Worm (Caenorhabditis elegans): Measurements from ENCODE around the gene AC7.3.
"Not testable (repeated sequence)": the region's sequence is repeated elsewhere in the genome, so short reads cannot be mapped to it uniquely, and the experiment has no call there.

The AC7.3 gene

DNA sequence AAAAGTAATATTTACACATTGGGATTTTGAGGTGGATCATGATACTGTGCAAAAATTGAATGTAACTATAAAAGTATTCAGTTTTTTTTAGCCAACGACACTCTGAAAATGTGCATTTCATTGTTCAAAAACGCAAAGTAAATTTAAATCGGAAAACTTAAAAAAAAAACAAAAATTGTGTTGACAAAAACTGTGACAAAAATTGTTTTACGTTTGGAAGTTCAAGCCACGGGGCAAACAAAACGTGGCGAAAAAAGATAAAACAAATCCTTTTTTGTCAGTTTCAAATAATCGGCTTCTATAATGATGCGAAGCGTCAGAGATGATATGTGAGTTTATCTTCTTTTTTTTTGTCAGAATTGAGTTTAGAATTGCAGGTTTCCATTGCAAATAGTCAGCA is at the start of gene AC7.3:
AC7.3 (plus strand) TSS at position 301 of the 400 bp plus-strand sequence.
- TF ChIP-seq unc-62 (GFP tag; optimal IDR thresholded peaks at IDR 0.05) = no peak

DNA sequence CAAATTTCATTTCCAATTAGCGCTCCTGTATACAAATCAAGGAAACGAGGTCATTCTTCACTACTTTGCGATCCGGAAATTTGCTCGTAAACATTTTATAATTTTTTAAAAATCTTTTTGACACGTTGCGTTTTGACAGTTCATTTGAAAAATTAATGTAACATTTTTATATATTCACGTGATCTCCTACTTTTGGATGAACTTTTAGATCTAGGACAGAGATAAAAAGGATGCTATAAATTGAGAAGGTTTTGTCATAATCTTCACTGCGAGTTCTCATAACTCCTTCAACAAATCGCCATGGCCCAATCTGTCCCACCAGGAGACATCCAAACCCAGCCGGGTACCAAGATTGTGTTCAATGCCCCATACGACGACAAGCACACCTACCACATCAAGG is 49.4 kb upstream of the AC7.3 start, which contains the start of gene msp-57:
msp-57 (plus strand) TSS at position 301 of the 400 bp plus-strand sequence.
- not testable (repeated sequence) for TF ChIP-seq unc-62 (GFP tag; optimal IDR thresholded peaks at IDR 0.05)

DNA sequence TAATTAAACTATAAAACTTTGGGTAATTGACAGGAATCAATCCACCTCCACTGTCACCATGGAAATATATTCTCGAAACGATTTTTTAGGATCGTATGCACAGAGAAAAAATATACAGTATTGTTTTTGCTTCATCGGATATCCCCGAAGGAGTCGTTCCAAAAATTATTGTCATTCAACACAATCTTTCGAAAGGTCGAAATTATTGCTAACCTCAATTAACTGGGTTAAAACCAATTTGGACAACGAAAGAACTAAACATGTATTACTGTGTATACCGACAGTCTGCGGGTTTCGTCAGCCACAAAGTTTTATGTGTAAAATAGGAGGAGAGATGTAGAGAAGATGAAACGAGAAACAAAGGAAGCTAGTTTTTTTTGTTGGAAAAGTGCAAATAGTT is 48.3 kb upstream of the AC7.3 start:
- TF ChIP-seq unc-62 (GFP tag; optimal IDR thresholded peaks at IDR 0.05) = no peak

DNA sequence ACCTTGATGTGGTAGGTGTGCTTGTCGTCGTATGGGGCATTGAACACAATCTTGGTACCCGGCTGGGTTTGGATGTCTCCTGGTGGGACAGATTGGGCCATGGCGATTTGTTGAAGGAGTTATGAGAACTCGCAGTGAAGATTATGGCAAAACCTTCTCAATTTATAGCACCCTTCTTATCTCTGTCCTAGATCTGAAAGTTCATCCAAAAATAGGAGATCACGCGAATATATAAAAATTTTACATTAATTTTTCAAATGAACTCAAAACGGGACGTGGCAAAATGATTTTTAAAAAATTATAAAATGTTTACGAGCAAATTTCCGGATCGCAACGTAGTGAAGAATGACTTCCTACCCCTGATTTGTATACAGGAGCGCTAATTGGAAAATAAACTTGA is 46.7 kb upstream of the AC7.3 start, which contains the start of gene msp-53:
msp-53 (minus strand) TSS at position 101 of the 400 bp plus-strand sequence.
- not testable (repeated sequence) for TF ChIP-seq unc-62 (GFP tag; optimal IDR thresholded peaks at IDR 0.05)

DNA sequence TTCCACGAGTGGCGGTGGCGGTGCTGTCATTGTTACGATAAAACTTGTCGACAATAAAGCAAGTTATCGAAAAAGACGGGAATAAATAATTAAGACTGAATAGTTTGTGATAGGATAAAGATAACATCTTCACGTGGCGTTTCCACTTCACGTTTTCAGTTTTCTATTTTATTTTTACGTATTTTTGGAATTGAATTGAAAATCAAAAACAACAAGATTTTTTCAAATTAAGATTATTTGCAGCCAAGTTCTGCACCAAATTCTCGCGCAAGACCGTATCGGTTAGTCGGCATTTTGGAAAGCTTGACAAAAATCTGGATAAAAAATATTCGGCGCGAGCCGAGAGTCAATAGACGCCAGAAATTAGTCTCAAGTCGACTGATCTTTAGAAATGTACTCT is 44.7 kb upstream of the AC7.3 start, which contains the start of gene ttbk-2.2:
ttbk-2.2 (minus strand) TSS at position 101 of the 400 bp plus-strand sequence.
- TF ChIP-seq unc-62 (GFP tag; optimal IDR thresholded peaks at IDR 0.05) = not testable (repeated sequence)

DNA sequence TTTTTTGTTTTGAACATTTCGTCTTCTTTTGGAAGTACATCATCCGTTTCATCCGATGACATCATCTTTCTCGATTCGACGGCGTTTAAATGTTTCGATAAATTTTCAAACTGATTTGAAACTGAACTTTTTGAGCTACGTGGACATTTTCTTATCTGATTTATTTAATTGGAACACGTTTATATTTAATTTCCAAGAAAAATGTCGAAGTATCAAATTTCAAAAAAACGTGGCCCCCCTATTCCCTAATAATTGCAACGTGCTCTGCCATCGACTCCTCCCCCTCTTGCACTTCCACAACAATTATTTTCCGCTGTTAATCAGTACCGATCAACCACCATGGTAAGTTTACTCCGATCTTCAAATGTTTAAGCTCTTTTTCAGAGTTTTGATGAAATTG is 43.1 kb upstream of the AC7.3 start, which contains the start of the genes R13H9.6 and rmd-6:
R13H9.6 (minus strand) TSS at position 101 of the 400 bp plus-strand sequence.
rmd-6 (plus strand) TSS at position 305 of the 400 bp plus-strand sequence.
- TF ChIP-seq unc-62 (GFP tag; optimal IDR thresholded peaks at IDR 0.05) = not testable (repeated sequence)

DNA sequence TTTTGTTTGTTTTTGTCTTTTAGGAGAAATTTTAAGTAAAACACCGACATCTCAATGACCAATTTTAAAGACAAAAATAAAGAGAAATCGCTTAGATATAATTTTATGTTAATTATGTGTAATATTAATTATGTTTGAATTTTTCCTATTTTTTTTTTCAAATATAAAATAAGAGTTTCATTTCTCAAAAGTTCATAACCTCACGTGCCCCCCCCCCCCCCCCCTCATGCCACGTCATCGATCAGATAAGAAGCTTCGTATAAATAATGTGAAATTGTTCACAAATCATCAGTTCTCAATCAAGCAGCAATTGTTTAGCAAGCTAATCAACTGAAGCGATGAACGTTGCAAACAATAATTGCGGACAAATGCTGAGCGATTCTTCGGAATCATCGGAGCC is 41.0 kb upstream of the AC7.3 start, which contains the start of gene C02B10.6:
C02B10.6 (plus strand) TSS at position 301 of the 400 bp plus-strand sequence.
- TF ChIP-seq unc-62 (GFP tag; optimal IDR thresholded peaks at IDR 0.05) = not testable (repeated sequence)

DNA sequence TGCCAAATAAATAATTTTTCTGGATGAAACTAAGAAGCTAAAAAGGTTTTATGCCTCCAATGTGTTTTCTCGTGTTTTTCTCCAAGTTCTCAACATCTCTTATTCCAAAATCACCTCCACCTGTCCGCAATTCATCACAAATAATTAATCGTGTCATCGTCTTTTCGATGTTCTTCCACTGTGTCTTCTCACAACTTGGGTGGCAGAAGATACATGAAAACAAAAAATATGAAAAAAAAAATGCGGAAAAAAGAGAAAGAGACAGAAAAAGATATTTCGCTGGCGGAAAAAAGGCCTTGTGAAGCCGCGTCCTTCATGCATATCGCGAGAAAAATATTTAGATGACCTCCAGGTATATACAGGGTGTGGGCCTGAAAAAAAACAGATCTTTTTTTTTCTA is 37.8 kb upstream of the AC7.3 start:
- no peak for TF ChIP-seq unc-62 (GFP tag; optimal IDR thresholded peaks at IDR 0.05)

DNA sequence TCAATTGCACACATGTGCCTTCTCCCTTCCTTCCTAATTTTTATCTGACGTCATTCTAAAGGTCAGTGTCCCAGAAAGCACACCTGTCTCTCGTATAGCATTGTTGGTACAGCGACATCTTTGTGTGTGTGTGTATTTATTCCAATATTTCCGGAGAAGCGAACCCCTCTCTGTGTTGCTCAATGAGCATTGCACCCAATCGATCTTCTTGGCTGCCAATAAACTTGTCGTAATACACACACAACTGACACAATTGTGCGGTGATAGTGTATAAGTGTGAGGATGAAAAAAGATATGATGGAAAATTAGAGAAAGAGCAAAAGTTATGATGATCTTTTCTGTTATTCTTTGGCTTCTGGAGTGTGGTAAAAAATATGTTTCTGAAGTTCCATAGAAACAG is 35.0 kb upstream of the AC7.3 start:
- TF ChIP-seq unc-62 (GFP tag; optimal IDR thresholded peaks at IDR 0.05) = no peak

DNA sequence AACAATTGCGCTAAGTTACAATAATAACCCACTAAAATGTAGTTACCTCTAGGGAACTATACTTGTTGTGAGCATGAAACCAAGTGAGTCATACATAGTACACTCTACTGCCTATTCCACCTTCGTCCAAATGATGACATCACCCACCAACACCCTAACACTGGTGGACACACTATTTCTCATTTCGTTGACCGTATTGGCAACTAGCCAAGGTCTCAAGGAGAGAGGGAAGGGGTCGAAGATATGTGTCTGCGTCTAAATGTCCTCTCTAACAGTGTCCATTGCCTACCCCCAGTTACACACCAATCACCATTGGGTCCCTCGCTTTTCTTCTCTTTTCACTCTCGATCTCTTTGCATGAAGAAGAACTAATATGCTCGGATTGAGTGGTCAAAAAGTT is 33.7 kb upstream of the AC7.3 start:
- no peak for TF ChIP-seq unc-62 (GFP tag; optimal IDR thresholded peaks at IDR 0.05)

DNA sequence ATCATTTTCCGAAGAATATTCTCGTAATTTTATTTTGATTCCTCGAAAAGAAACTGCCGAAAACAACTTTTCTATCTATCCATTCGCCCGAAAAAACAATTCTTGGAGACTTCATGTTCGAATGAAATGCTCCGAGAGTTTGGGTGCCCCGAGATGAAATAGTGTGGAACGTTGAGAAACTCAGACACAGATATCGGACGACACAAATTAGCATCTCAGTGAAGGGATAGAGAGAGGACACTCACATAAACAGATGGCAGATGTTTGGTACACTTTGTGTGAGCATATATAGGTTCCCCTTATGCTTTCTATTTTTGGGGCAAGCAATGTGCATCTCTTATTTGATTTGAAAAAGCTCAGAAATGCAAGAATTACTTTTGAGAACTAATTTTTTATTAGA is 32.8 kb upstream of the AC7.3 start:
- no peak for TF ChIP-seq unc-62 (GFP tag; optimal IDR thresholded peaks at IDR 0.05)

DNA sequence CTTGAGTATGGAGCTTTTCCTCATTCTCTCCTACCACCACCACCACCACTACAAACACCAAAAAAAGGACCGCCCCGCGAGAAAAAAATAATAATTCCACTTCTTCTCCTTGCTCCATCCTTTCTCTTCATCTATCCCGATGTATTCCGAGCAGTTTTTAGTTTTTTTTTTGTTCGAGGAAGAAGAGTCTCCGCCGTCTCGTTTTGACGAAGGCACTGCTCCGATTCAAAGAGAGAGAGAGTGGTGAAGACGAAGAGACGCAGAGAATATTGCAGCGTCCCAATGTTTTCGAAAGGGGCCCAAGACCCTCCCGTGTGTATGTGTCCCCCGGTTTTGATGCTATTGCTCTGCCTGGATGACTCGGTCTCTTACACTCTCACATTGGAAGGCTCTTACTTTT is 30.5 kb upstream of the AC7.3 start:
- no peak for TF ChIP-seq unc-62 (GFP tag; optimal IDR thresholded peaks at IDR 0.05)

DNA sequence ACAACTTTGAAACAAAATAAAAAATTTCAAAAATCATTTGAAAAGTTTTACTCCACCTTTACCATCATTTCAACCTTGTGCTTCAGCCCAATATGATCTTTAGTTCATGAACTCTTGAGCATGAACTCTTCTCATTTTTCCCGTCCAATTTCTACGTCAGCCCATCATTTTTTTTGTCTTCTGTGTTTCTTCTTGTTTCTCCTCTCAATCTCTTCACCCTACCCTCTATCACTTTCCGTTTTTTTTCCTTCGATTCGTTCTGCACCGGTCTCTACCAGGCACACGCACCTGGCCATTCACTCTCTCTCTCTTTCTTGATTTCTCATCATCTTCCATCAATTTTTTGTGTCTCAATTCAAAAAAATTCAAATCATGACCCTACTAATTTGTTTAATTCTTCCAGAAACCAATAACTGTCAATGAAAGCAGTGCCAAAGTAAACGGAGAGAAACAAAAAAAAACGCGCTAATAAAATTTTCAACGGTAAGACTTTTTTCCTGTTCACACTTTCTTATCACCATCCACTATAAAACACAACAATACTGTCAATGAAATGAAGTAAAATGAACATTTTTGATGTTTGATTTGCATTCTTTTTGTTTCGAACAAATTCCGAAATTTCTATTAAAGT is 28.6 kb upstream of the AC7.3 start, which contains the start of gene pygo-1:
pygo-1 (plus strand) TSS at position 404 of the 631 bp plus-strand sequence.
- TF ChIP-seq unc-62 (GFP tag; optimal IDR thresholded peaks at IDR 0.05) = no peak

DNA sequence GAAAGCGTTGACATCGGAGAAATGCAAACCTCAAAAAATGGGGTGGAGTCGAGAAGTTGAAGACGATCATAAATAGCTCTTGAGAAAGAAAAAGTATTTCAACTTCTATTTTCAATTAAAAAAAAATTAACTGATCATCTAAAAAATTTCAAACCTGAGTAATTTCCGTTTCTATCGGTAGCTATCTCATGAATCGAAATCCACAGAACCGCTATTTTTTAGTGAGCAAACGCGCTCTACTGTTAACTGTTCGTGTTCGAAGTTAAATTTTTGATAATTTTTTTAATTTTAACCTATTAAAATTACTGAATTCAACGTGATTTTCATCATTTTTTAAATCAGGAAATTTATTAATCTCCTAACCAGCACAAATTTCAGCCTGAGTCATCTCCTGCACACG is 27.8 kb upstream of the AC7.3 start:
- no peak for TF ChIP-seq unc-62 (GFP tag; optimal IDR thresholded peaks at IDR 0.05)

DNA sequence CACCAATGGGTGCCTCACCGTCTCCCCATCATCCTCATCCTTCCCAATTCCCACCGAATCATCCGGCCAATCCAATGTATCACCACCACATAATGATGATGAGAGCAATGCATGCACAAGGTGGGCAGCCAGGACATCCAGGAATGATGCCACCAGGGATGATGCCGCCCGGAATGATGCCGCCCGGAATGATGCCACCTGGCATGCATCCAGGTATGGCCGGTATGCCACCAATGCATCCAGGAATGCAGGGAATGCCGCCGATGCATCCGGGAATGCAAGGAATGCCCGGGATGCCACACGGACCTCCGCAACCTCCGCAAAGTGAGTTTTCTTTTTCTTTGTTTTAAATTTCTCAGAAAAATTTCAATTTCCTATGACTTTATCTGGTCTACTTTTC is 25.9 kb upstream of the AC7.3 start:
- TF ChIP-seq unc-62 (GFP tag; optimal IDR thresholded peaks at IDR 0.05) = no peak

DNA sequence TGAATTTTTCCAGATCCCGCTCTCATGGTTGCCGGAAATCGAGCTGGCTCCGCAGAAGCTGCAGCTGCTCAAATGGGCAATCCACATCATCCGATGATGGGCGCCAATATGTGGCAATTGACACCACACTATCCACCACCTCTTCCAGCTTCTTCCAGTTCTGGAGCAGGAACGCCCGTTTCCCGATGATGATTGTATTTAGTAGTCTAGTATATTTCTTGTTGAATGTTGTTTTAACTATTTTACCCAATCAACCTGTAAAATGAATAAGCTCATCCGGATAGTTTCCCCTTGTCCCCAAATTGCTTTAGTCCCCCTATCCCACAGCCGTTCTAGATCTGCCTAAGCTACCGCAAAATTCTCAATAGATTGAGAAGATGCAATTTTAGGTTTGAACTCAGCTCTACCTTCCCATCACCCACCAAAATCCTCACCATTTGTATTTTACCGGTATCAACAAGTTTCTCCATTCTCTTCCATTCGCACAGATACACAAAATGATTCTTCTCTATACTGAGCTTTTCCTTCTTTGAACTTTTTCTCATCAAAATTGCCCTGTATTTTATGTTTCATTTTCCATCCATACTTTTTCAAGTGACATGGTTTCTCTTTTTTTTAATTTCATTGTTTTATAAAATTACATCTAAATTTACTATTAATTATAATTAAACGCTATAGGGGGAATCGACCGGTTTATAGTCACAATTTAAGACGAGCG is 25.2 kb upstream of the AC7.3 start:
- no peak for TF ChIP-seq unc-62 (GFP tag; optimal IDR thresholded peaks at IDR 0.05)

DNA sequence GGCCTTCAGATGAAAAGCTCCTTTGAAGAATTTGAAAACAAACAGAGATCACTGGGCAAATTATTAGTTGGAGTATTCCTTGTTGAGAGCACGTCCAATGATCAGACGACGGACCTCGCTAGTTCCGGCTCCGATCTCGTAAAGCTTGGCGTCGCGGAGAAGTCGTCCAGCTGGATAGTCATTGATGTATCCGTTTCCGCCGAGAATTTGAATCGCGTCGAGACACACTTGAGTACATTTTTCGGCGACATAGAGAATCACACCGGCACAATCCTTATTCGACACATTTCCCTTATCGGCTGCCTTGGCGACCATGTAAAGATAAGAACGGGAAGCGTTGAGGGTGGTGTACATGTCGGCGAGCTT is 24.7 kb upstream of the AC7.3 start:
- TF ChIP-seq unc-62 (GFP tag; optimal IDR thresholded peaks at IDR 0.05) = no peak
